Fruit fly (Drosophila melanogaster): ENCODE results near the gene CG3337.
A peak's percentile ranks its signal among the peaks of the same experiment; 100 is the strongest.

Gene CG3337

dm6 chr3R:21193742-21194141, 29.6 kb downstream of the CG3337 start:
- TF ChIP-seq noc (tag; optimal IDR thresholded peaks at IDR 0.05), result no peak

- TF ChIP-seq noc (tag; optimal IDR thresholded peaks at IDR 0.05), result no peak
These were observed 31.1 kb downstream of the CG3337 start for dm6 chr3R:21192267-21192666.

- no peak for TF ChIP-seq noc (tag; optimal IDR thresholded peaks at IDR 0.05)
These were observed 32.5 kb downstream of the CG3337 start for dm6 chr3R:21190797-21191401.

dm6 chr3R:21189520-21190180, 33.7 kb downstream of the CG3337 start:
- TF ChIP-seq noc (tag; optimal IDR thresholded peaks at IDR 0.05), result no peak

dm6 chr3R:21188540-21189276, 34.7 kb downstream of the CG3337 start:
- peak; percentile 57 for TF ChIP-seq noc (tag; optimal IDR thresholded peaks at IDR 0.05)

- no peak for TF ChIP-seq noc (tag; optimal IDR thresholded peaks at IDR 0.05)
These were observed 35.7 kb downstream of the CG3337 start for dm6 chr3R:21187394-21188392.

dm6 chr3R:21186606-21187393, 36.6 kb downstream of the CG3337 start:
- TF ChIP-seq noc (tag; optimal IDR thresholded peaks at IDR 0.05), result no peak

- no peak for TF ChIP-seq noc (tag; optimal IDR thresholded peaks at IDR 0.05)
These were observed 37.7 kb downstream of the CG3337 start for dm6 chr3R:21185655-21186054.

dm6 chr3R:21184373-21185132, 38.8 kb downstream of the CG3337 start:
- TF ChIP-seq noc (tag; optimal IDR thresholded peaks at IDR 0.05), result no peak

- TF ChIP-seq noc (tag; optimal IDR thresholded peaks at IDR 0.05), result peak; percentile 14
These were observed 41.4 kb downstream of the CG3337 start for dm6 chr3R:21181957-21182356.

- peak; percentile 77 for TF ChIP-seq noc (tag; optimal IDR thresholded peaks at IDR 0.05)
These were observed 43.0 kb downstream of the CG3337 start for dm6 chr3R:21180391-21180796.

- peak; percentile 87 for TF ChIP-seq noc (tag; optimal IDR thresholded peaks at IDR 0.05)
These were observed 43.6 kb downstream of the CG3337 start for dm6 chr3R:21179592-21180390.

- peak; percentile 11 for TF ChIP-seq noc (tag; optimal IDR thresholded peaks at IDR 0.05)
These were observed 46.7 kb downstream of the CG3337 start for dm6 chr3R:21176663-21177145.

All from whole organism, larva.